Fruit fly (Drosophila melanogaster) whole organism, pupa: ENCODE measurements around the gene CG6966.

Experiments
- CG13204 ChIP-seq: fragments of 200-800 bp; sonication (Bioruptor generic); optimal IDR thresholded peaks from 2 replicates; lab custom pipeline; 2018; ENCODE audit warnings: missing biosample characterization, mild to moderate bottlenecking, missing genetic modification characterization, moderate library complexity
- CG4496 ChIP-seq: fragments of 200-800 bp; sonication (Bioruptor generic); IDR thresholded peaks from 3 replicates; pipeline ENCODE4 v1.3.6; 2022; ENCODE audit warnings: missing biosample characterization, missing genetic modification characterization
- fd96Ca ChIP-seq: fragments of 200-800 bp; sonication (Bioruptor generic); IDR thresholded peaks from 3 replicates; pipeline ENCODE4 v1.3.6; 2022; ENCODE audit warnings: missing biosample characterization, missing genetic modification characterization
- rn ChIP-seq: fragments of 200-800 bp; sonication (Bioruptor generic); IDR thresholded peaks from 2 replicates; pipeline ENCODE4 v1.3.6; 2022; ENCODE audit warnings: missing biosample characterization, missing genetic modification characterization

dm6 chr3R:15031662-15032061 lies 63.8 kb downstream of the CG6966 start:
- TF ChIP-seq rn (GFP tag; lab: Robert Waterston, UW) (no peak), CG13204 (no peak), fd96Ca (GFP tag; lab: Robert Waterston, UW) (0 out of 3 replicates have a peak, but pooled peaks have one; percentile 17), CG4496 (GFP tag; lab: Robert Waterston, UW) (no peak)
